Fruit fly (Drosophila melanogaster): Measurements from ENCODE around the gene CG5731.

The CG5731 gene

DNA sequence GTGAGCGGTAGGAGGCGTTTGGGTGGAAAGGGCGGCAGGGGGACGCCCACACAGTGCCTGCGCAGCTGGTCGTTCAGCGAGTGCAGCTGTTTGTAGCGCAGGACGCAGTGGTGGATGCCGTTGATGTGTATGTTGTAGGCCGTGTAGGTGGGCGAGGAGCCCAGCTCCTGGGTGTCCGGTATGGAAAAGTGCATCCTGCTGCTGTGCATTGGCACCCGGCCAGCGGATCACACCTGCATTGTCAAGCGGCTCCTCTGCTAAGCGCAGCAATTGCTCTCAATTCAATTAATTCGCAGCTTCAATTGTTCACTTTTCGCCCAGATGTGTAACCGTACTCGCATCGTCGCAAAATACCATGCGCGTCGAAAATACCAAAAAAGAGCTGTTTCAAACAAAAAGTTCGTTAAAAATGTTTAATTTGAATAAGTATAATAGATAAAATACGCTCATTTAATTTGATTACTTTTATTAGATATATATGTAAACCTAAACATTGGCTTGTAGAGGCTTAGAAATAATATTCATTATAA is 2.8 kb downstream of the CG5731 start, which contains the start of gene Snx17:
TSS of gene Snx17 (minus strand) at position 329 of the 530 bp plus-strand sequence.
- no peak for TF ChIP-seq psq (optimal IDR thresholded peaks at IDR 0.05)
- no peak for TF ChIP-seq usp (GFP tag; optimal IDR thresholded peaks at IDR 0.05)
- no peak for TF ChIP-seq pan (optimal IDR thresholded peaks at IDR 0.05)
- TF ChIP-seq CG8478 (optimal IDR thresholded peaks at IDR 0.05), result no peak
- TF ChIP-seq Dll (optimal IDR thresholded peaks at IDR 0.05), result no peak
- no peak for TF ChIP-seq EcR (GFP tag; optimal IDR thresholded peaks at IDR 0.05)

DNA sequence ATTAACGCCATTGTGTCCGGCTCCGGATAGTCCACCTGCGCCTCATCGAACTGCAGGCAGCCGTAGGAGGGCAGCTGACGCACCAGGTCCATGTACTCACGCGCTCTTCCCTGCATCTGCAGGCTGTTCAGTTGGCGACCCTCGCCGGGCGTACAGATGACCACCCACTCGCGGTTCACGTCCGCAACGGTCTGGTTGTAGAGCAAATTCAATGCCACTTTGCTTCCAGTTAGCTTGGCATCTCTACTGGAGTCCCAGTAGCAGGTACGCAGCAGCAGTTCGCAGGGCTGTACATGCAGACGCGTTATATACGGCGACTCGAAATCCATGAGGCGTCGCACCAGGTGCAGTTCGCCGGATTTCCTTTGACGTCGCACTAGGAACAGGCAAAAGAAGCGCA is 3.6 kb downstream of the CG5731 start:
- TF ChIP-seq Dll (optimal IDR thresholded peaks at IDR 0.05), result no peak
- TF ChIP-seq pan (optimal IDR thresholded peaks at IDR 0.05), result no peak
- TF ChIP-seq CG8478 (optimal IDR thresholded peaks at IDR 0.05), result no peak
- no peak for TF ChIP-seq psq (optimal IDR thresholded peaks at IDR 0.05)
- TF ChIP-seq EcR (GFP tag; optimal IDR thresholded peaks at IDR 0.05), result no peak
- no peak for TF ChIP-seq usp (GFP tag; optimal IDR thresholded peaks at IDR 0.05)

DNA sequence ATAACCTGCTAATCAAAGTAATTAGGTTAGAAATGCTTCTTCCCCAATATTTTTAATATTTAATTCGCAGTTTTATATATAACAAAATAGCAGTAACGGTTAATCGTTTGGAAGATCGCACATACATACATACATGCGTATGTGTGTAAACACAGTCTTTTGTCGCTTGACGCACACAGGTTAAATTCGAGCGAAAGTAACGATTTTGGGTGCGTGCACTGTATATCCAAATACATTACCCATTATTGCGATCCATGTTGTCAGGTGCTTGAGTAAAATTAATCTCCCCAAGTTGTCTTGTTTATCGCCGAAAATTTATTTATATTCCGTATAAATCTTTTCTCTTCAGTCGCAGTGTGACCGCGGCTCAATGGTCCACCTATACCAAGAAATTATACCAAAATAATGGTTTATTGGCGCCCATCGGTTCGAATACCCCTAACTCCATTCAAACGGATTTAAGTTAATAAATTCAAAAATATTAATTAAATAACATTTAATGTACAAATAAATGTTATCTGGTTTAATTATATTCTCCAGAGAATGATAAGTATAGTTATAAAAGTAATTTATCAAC is 5.5 kb downstream of the CG5731 start, which contains the start of gene CG34159:
TSS of gene CG34159 (minus strand) at position 385 of the 577 bp plus-strand sequence.
- TF ChIP-seq EcR (GFP tag; optimal IDR thresholded peaks at IDR 0.05), result no peak
- TF ChIP-seq CG8478 (optimal IDR thresholded peaks at IDR 0.05), result no peak
- no peak for TF ChIP-seq pan (optimal IDR thresholded peaks at IDR 0.05)
- no peak for TF ChIP-seq usp (GFP tag; optimal IDR thresholded peaks at IDR 0.05)
- TF ChIP-seq psq (optimal IDR thresholded peaks at IDR 0.05), result no peak
- no peak for TF ChIP-seq Dll (optimal IDR thresholded peaks at IDR 0.05)

DNA sequence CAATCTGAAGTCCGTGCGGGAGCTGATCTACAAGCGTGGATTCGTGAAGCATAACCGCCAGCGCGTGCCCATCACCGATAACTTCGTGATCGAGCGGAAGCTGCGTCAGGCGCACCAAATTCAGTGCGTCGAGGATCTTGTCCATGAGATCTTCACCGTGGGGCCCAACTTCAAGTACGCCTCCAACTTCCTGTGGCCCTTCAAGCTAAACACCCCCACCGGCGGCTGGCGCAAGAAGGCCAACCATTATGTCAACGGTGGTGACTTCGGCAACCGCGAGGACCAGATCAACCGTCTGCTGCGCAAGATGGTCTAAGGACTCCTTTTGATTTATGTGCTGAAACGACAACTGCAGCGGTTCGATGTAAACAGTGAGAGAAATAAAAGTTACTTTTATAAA is 7.8 kb downstream of the CG5731 start:
- TF ChIP-seq psq (optimal IDR thresholded peaks at IDR 0.05) (no peak), CG8478 (optimal IDR thresholded peaks at IDR 0.05) (no peak), pan (optimal IDR thresholded peaks at IDR 0.05) (no peak), Dll (optimal IDR thresholded peaks at IDR 0.05) (no peak), usp (GFP tag; optimal IDR thresholded peaks at IDR 0.05) (no peak), EcR (GFP tag; optimal IDR thresholded peaks at IDR 0.05) (no peak)

DNA sequence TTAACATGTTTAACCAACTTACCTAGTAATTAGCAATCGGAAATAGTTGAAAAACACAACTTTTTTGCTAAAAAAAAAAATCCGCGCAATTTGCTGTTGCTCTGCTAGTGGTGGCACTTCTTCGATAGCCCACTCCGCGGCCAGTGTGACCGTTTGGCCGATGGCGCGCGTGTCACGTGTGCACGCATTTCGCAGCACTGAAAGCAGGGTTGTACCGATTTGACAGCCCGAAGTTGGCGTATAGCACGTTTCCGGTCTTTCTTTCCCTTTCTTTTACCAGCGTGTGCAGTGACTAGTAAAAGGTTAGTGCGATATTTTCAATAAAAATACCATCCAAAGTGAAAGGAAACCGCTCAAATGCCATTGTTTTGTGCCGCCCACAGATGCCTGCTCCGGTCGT is 8.7 kb downstream of the CG5731 start, which contains the start of the genes Ripalpha and RpL7:
TSS of gene Ripalpha (minus strand) at position 128 of the 400 bp plus-strand sequence.
TSS of gene RpL7 (plus strand) at position 158 of the 400 bp plus-strand sequence.
- no peak for TF ChIP-seq CG8478 (optimal IDR thresholded peaks at IDR 0.05)
- no peak for TF ChIP-seq Dll (optimal IDR thresholded peaks at IDR 0.05)
- TF ChIP-seq pan (optimal IDR thresholded peaks at IDR 0.05), result no peak
- TF ChIP-seq psq (optimal IDR thresholded peaks at IDR 0.05), result no peak
- no peak for TF ChIP-seq usp (GFP tag; optimal IDR thresholded peaks at IDR 0.05)
- no peak for TF ChIP-seq EcR (GFP tag; optimal IDR thresholded peaks at IDR 0.05)

DNA sequence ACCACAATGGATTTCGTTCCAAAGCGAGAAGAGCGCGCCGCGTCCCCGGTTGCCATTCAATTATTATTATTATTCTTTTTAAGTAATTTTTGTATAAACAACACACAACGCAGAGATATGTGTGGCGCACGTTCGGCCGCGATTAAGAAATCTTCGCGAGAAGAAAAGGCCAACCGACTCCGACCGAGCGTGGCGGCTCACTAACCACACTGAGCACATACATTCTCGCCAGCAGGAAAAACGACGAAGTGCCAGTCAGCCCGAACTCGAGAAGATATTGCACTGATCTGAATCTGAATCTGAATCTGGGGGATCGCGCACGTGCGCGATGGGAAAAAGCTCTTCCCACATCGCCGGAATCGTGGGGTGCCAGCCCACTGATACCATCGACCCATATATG is 10.6 kb downstream of the CG5731 start, which contains the start of gene Sur:
TSS of gene Sur (minus strand) at position 207 of the 400 bp plus-strand sequence.
- no peak for TF ChIP-seq usp (GFP tag; optimal IDR thresholded peaks at IDR 0.05)
- no peak for TF ChIP-seq CG8478 (optimal IDR thresholded peaks at IDR 0.05)

DNA sequence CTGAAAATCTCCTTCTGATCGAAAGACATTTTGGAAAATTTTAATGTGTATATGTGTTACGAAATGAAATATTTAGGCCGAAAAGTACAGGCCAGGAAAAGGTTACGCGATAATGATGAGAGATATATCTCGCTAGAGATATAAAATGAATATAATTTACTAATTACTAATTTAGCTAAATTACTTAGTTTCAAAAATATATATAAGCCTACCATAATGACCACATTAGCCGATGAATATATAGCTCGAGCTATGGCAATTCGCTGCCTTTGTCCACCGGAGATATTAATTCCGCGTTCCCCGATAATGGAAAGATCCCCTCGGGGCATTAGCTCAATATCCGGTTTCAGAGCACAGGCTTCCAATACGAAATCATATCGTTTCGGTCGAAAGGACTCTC is 18.1 kb downstream of the CG5731 start, which contains the start of gene Fum4:
TSS of gene Fum4 (minus strand) at position 101 of the 400 bp plus-strand sequence.
- TF ChIP-seq EcR (GFP tag; optimal IDR thresholded peaks at IDR 0.05) (no peak), Dll (optimal IDR thresholded peaks at IDR 0.05) (no peak), pan (optimal IDR thresholded peaks at IDR 0.05) (no peak), CG8478 (optimal IDR thresholded peaks at IDR 0.05) (no peak), psq (optimal IDR thresholded peaks at IDR 0.05) (no peak), usp (GFP tag; optimal IDR thresholded peaks at IDR 0.05) (no peak)

DNA sequence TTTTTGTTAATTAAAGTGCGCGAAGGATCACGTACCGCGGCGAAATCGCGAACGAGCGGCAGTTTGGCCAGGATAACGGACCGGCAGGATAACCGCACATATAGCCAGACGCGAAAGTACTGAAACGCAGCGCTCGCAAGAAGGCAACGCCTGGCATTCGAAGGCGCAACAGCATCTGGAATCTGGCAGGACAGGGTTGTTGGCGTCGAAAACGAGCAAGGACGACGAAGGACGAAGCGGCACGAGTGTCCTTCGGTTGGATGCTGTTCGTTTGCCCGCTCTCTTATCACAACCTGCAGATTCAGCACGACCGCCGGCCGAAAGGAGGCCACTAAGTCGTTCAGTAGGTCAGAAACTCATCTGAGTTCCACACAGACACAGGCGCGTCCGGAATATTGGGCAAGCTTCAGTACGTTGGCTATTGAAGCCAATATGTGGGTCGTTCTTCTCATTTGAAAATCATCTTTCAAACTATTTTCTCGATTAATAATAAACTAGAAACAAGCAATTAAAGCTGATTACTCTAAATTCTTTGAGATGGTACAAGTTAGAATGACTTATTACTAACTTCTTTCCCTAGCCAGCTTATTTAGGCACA is 29.3 kb downstream of the CG5731 start, which contains the start of gene CG44153:
TSS of gene CG44153 (minus strand) at position 75 of the 598 bp plus-strand sequence.
- no peak for TF ChIP-seq Dll (optimal IDR thresholded peaks at IDR 0.05)
- no peak for TF ChIP-seq CG8478 (optimal IDR thresholded peaks at IDR 0.05)
- no peak for TF ChIP-seq EcR (GFP tag; optimal IDR thresholded peaks at IDR 0.05)
- TF ChIP-seq usp (GFP tag; optimal IDR thresholded peaks at IDR 0.05), result no peak
- no peak for TF ChIP-seq pan (optimal IDR thresholded peaks at IDR 0.05)
- TF ChIP-seq psq (optimal IDR thresholded peaks at IDR 0.05), result no peak

DNA sequence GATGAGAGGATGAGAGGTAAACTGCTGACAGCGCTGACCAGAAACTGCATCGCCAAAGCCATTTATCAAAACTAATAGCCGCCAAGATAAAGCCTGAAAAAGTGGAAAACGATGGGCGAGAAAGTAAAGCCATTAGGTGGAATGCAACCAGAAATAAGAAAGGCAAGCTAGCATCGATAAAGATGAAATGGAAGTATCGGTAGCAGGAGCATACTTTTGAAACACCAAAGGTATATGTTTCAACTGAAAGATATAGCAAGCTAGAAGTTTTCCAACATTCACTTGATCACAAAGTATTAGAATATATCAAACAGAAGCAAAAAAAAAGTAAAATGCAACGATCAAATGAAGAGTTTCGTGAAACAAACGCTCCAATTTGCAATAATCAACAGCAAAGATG is 37.1 kb downstream of the CG5731 start, which contains the start of gene CG13137:
TSS of gene CG13137 (plus strand) at position 301 of the 400 bp plus-strand sequence.
- TF ChIP-seq psq (optimal IDR thresholded peaks at IDR 0.05), result no peak
- TF ChIP-seq CG8478 (optimal IDR thresholded peaks at IDR 0.05), result no peak
- no peak for TF ChIP-seq pan (optimal IDR thresholded peaks at IDR 0.05)
- TF ChIP-seq EcR (GFP tag; optimal IDR thresholded peaks at IDR 0.05), result no peak
- TF ChIP-seq usp (GFP tag; optimal IDR thresholded peaks at IDR 0.05), result no peak
- no peak for TF ChIP-seq Dll (optimal IDR thresholded peaks at IDR 0.05)
